Worm (Caenorhabditis elegans): Measurements from ENCODE around the gene T05C1.1.

Gene T05C1.1

DNA sequence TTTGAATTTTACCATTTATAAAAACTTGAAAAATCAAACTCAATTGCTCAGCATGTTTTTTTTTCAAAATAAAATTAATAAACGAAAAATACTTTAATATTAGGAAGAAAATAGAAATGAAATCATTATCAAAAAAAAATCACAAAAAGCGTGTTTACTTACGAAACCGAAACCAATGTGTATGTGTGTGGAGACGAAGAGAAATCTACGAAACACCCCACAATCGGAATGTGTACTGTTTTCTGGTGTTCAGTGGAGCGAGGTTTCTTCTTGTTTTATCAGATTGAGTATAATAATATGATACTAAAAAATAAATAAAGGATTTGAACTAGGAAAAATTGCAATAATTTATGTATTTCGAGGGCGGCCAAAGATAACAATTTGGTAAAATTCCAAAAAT lies 29.3 kb downstream of the T05C1.1 start (continued):
- TF ChIP-seq hlh-11 (tag; optimal IDR thresholded peaks at IDR 0.05), result peak; percentile 57
- TF ChIP-seq spr-1 (tag; optimal IDR thresholded peaks at IDR 0.05), result no peak
- no peak for TF ChIP-seq nhr-41 (GFP tag; IDR thresholded peaks at IDR 0.05)

DNA sequence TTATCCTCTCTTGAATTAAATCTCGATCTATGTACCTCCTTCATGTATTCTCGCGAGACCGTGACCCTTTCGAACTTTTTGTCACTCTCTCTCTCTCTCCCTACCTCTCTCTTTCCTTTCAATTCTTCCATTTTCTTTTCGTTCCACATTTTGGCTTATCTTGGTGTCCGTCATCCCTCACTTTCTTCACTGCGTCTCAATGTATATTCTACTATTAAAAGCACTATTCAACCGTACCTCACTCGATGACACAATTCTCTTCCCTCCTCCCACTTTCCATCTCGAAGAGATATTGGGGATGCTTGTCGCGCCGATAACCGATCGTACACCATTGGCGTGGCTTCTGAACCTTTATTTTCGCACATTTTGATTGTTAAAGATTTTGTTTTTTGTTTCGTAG lies 32.3 kb downstream of the T05C1.1 start:
- TF ChIP-seq lin-1 (GFP tag; IDR thresholded peaks at IDR 0.05), result no peak
- peak in 1 of 2 experiments; percentile 63 for TF ChIP-seq unc-62 (GFP tag; optimal IDR thresholded peaks at IDR 0.05 in 1 of 2)
- TF ChIP-seq unc-62 (tag; optimal IDR thresholded peaks at IDR 0.05), result no peak
- no peak for TF ChIP-seq unc-130 (GFP tag; optimal IDR thresholded peaks at IDR 0.05)
- no peak for TF ChIP-seq hlh-11 (tag; optimal IDR thresholded peaks at IDR 0.05)

DNA sequence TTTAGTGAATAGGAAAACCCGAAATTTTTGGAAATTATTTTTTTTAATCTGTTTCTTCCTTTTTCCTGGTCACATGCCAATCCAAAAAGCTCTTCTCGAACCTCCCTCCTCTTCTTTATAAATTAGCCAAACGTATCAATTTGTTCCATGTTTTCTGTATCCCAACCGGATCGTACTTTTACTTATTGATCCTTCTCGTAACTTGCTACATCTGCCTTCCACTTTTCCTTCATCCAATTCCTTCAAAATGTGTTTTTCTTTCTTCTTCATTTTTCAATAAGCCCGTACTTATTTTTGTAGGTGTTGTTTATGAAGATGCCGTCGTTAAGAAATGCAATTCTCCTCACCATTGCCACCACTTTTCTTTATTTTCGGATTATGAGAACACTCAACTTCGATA lies 33.5 kb downstream of the T05C1.1 start, which contains the start of gene cyp-23A1:
cyp-23A1 (plus strand) TSS at position 301 of the 400 bp plus-strand sequence.
- TF ChIP-seq daf-19 (GFP tag; conservative IDR thresholded peaks at IDR 0.05) (no peak), snpc-4 (tag; optimal IDR thresholded peaks at IDR 0.05) (no peak)

DNA sequence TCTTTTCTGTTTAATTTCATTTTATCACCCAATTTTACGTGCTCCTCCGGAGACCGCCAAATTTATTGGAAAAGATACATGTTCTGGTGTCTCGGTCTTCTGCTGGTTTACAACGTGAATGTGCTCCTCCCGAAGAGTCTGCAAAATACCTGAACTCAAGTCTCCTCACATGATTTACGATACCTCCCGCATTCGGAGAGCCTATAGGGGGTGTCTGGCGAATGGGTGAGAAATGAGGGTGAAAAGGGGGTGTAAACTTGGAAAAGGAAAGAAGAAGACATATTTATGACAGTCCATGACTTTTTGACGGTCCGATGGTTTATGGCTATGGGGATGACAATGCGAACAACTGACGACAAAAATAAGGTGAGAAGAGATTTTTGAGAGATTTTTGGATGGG lies 37.9 kb downstream of the T05C1.1 start:
- TF ChIP-seq sdz-12 (GFP tag; optimal IDR thresholded peaks at IDR 0.05) (no peak), dmd-8 (GFP tag; IDR thresholded peaks at IDR 0.05) (no peak), madf-9 (GFP tag; conservative IDR thresholded peaks at IDR 0.05) (no peak), unc-62 (GFP tag; optimal IDR thresholded peaks at IDR 0.05 in 1 of 2) (no peak), unc-62 (tag; optimal IDR thresholded peaks at IDR 0.05) (no peak), F49E8.2 (tag; optimal IDR thresholded peaks at IDR 0.05; ENCODE audit: borderline replicate concordance) (no peak), ama-1 (optimal IDR thresholded peaks at IDR 0.05) (no peak), zfp-2 (tag; optimal IDR thresholded peaks at IDR 0.05) (no peak), dmd-6 (GFP tag; IDR thresholded peaks at IDR 0.05) (no peak)

DNA sequence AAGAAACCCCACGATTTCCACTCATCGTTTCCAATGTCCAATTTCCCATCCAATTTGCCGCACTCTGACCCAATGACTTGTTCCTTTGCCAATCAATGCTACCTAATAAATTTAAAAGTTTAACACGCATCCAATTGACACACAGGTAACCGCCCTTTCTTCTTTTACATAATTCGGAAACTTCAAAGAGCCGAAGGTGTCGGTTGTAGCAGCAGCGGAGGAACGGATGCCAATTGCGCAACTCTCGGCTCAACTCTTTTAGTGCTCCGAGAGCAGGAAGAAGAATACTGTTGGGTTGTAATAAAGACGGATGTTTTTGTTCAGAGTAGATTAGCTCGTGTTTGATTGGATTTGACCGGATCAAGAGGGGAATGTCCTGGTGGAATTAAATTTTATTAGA lies 38.9 kb downstream of the T05C1.1 start:
- TF ChIP-seq ceh-32 (tag; optimal IDR thresholded peaks at IDR 0.05; ENCODE audit: poor library complexity) (no peak), aha-1 (tag) (peak; percentile 14), unc-62 (GFP tag; optimal IDR thresholded peaks at IDR 0.05 in 1 of 2) (peak in 1 of 2 experiments; percentile 11), unc-62 (tag; optimal IDR thresholded peaks at IDR 0.05) (no peak)

DNA sequence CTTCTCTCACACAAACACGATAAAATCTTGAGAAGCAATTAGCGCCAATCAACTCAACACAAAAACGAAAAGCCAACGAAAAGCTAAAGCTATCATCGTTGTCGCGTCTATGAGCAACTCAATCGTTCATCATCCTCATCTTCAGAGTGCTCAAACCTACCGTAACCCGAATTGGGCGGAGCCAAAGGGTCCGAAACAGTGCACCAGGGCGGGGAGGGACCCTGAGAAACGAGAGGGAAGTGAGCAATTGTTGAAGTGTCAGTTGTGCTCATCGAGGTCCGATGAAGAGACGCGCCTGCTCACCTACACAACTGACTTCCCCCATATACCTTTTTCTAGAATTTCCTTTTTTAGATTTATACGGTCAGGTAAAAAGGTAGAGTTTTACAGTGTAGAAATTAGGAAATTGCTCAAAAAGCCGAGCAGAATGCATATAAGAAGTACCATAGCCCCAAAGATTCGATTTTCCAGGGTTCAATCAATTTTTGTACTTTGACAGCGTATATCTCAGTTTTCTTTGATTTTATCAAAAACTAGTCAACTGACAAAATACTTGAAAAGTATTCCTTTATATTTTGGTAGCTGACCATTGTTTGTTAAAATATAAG lies 40.0 kb downstream of the T05C1.1 start, which contains the start of gene hlh-1:
hlh-1 (plus strand) TSS at position 275 of the 608 bp plus-strand sequence.
- peak; percentile 47 for TF ChIP-seq nhr-11 (tag; optimal IDR thresholded peaks at IDR 0.05)
- TF ChIP-seq lin-38 (GFP tag; IDR thresholded peaks at IDR 0.05), result no peak
- peak in 1 of 2 experiments; percentile 84 for TF ChIP-seq unc-62 (GFP tag; optimal IDR thresholded peaks at IDR 0.05 in 1 of 2)
- no peak for TF ChIP-seq unc-62 (tag; optimal IDR thresholded peaks at IDR 0.05)
- TF ChIP-seq set-16 (GFP tag; IDR thresholded peaks at IDR 0.05), result peak; percentile 25; the same call in 1 of the 2 replicates
- TF ChIP-seq T26A8.4 (GFP tag; IDR thresholded peaks at IDR 0.05), result no peak
- TF ChIP-seq daf-16 (GFP tag; optimal IDR thresholded peaks at IDR 0.05), result peak in 1 of 2 experiments; percentile 57
- no peak for TF ChIP-seq daf-16 (tag; optimal IDR thresholded peaks at IDR 0.05)
- TF ChIP-seq lsy-2 (tag; optimal IDR thresholded peaks at IDR 0.05), result peak in 1 of 2 experiments; percentile 46
- no peak for TF ChIP-seq dmd-9 (GFP tag; IDR thresholded peaks at IDR 0.05)
- TF ChIP-seq aha-1 (tag), result peak; percentile 68
- no peak for TF ChIP-seq zag-1 (tag; optimal IDR thresholded peaks at IDR 0.05)
- TF ChIP-seq hlh-11 (tag; optimal IDR thresholded peaks at IDR 0.05), result peak; percentile 47
- no peak for TF ChIP-seq ZK546.5 (tag; optimal IDR thresholded peaks at IDR 0.05)
- no peak for TF ChIP-seq ceh-44 (GFP tag; IDR thresholded peaks at IDR 0.05)
- no peak for TF ChIP-seq duxl-1 (tag; optimal IDR thresholded peaks at IDR 0.05; ENCODE audit: poor library complexity)
- no peak for TF ChIP-seq zfp-3 (GFP tag; conservative IDR thresholded peaks at IDR 0.05)

All from whole organism, L4 larva.